Fruit fly (Drosophila melanogaster) whole organism, embryonic: ENCODE results near the gene CG10194.

Experiments used
- Adf1 ChIP-seq: fragments of 200-800 bp; sonication (Bioruptor generic); IDR thresholded peaks from 2 replicates; pipeline ENCODE4 v1.3.6; 2022; ENCODE audit warnings: missing biosample characterization, missing genetic modification characterization
- Aef1 ChIP-seq: fragments of 200-800 bp; sonication (Bioruptor generic); IDR thresholded peaks from 3 replicates; pipeline ENCODE4 v1.3.6; 2022; ENCODE audit warnings: missing biosample characterization, missing genetic modification characterization
- Atf3 ChIP-seq: fragments of 200-800 bp; sonication (Bioruptor generic); optimal IDR thresholded peaks from 3 replicates; lab custom pipeline; 2016; ENCODE audit warnings: missing biosample characterization, missing genetic modification characterization
- Bdp1 ChIP-seq: fragments of 200-800 bp; sonication (Bioruptor generic); optimal IDR thresholded peaks from 3 replicates; lab custom pipeline; 2016; ENCODE audit warnings: missing biosample characterization, missing genetic modification characterization
- CG10462 ChIP-seq: fragments of 200-800 bp; sonication (Bioruptor generic); optimal IDR thresholded peaks from 2 replicates; lab custom pipeline; 2016; ENCODE audit warnings: missing biosample characterization, missing genetic modification characterization
- CG11504 ChIP-seq: fragments of 200-800 bp; sonication (Bioruptor generic); optimal IDR thresholded peaks from 3 replicates; lab custom pipeline; 2019; ENCODE audit warnings: missing biosample characterization, mild to moderate bottlenecking, missing genetic modification characterization, moderate library complexity
- CG14441 ChIP-seq: fragments of 200-800 bp; sonication (Bioruptor generic); IDR thresholded peaks from 2 replicates; pipeline ENCODE4 v1.3.6; 2022; ENCODE audit warnings: missing biosample characterization, missing genetic modification characterization
- CG14710 ChIP-seq: fragments of 200-800 bp; sonication (Bioruptor generic); optimal IDR thresholded peaks from 3 replicates; lab custom pipeline; 2019; ENCODE audit warnings: missing biosample characterization, mild to moderate bottlenecking, missing genetic modification characterization, moderate library complexity
- CG16815 ChIP-seq: fragments of 200-800 bp; sonication (Bioruptor generic); optimal IDR thresholded peaks from 3 replicates; lab custom pipeline; 2017; ENCODE audit warnings: missing biosample characterization, mild to moderate bottlenecking, missing genetic modification characterization
- CG17186 ChIP-seq: fragments of 200-800 bp; sonication (Bioruptor generic); optimal IDR thresholded peaks from 3 replicates; lab custom pipeline; 2017; ENCODE audit warnings: missing biosample characterization, missing genetic modification reagents, missing genetic modification characterization
- CG17385 ChIP-seq: fragments of 200-800 bp; sonication (Bioruptor generic); optimal IDR thresholded peaks from 3 replicates; lab custom pipeline; 2018; ENCODE audit warnings: missing biosample characterization, mild to moderate bottlenecking, missing genetic modification characterization
- CG17612 ChIP-seq: fragments of 200-800 bp; sonication (Bioruptor generic); IDR thresholded peaks from 2 replicates; pipeline ENCODE4 v1.3.6; 2022; ENCODE audit warnings: missing biosample characterization, missing genetic modification characterization
- CG1792 ChIP-seq: fragments of 200-800 bp; sonication (Bioruptor generic); optimal IDR thresholded peaks from 2 replicates; lab custom pipeline; 2016; ENCODE audit warnings: missing biosample characterization, missing genetic modification characterization
- CG18619 ChIP-seq: fragments of 200-800 bp; sonication (Bioruptor generic); optimal IDR thresholded peaks from 3 replicates; lab custom pipeline; 2017; ENCODE audit warnings: missing biosample characterization, mild to moderate bottlenecking, missing genetic modification characterization
- CG18764 ChIP-seq: fragments of 200-800 bp; sonication (Bioruptor generic); optimal IDR thresholded peaks from 3 replicates; lab custom pipeline; 2016; ENCODE audit warnings: missing biosample characterization, missing genetic modification characterization
- CG31224 ChIP-seq: fragments of 200-800 bp; sonication (Bioruptor generic); IDR thresholded peaks from 2 replicates; pipeline ENCODE4 v1.3.6; 2022; ENCODE audit warnings: missing biosample characterization, missing genetic modification characterization
- CG31388 ChIP-seq: fragments of 200-800 bp; sonication (Bioruptor generic); optimal IDR thresholded peaks from 2 replicates; lab custom pipeline; 2016; ENCODE audit warnings: missing biosample characterization, missing genetic modification characterization
- CG32532 ChIP-seq: fragments of 200-800 bp; sonication (Bioruptor generic); IDR thresholded peaks from 2 replicates; pipeline ENCODE4 v1.3.6; 2022; ENCODE audit warnings: missing biosample characterization, missing genetic modification characterization
- CG33557 ChIP-seq: fragments of 200-800 bp; sonication (Bioruptor generic); optimal IDR thresholded peaks from 2 replicates; lab custom pipeline; 2019; ENCODE audit warnings: missing biosample characterization, mild to moderate bottlenecking, missing genetic modification characterization, moderate library complexity
- CG34224 ChIP-seq: fragments of 200-800 bp; sonication (Bioruptor generic); IDR thresholded peaks from 3 replicates; pipeline ENCODE4 v1.3.6; 2022; ENCODE audit warnings: missing biosample characterization, missing genetic modification characterization; ENCODE audit not compliant: partially characterized antibody
- CG4730 ChIP-seq: fragments of 200-800 bp; sonication (Bioruptor generic); IDR thresholded peaks from 2 replicates; pipeline ENCODE4 v1.3.6; 2022; ENCODE audit warnings: missing biosample characterization, missing genetic modification characterization
- CkIIα-i1 ChIP-seq: fragments of 200-800 bp; sonication (Bioruptor generic); IDR thresholded peaks from 2 replicates; pipeline ENCODE4 v1.3.6; 2022; ENCODE audit warnings: missing biosample characterization, missing genetic modification characterization
- Deaf1 ChIP-seq: fragments of 200-800 bp; optimal IDR thresholded peaks from 3 replicates; lab custom pipeline; 2019; ENCODE audit warnings: missing biosample characterization, mild to moderate bottlenecking, missing genetic modification characterization, moderate library complexity
- Doc2 ChIP-seq: fragments of 200-800 bp; sonication (Bioruptor generic); IDR thresholded peaks from 2 replicates; pipeline ENCODE4 v1.3.6; 2022; ENCODE audit warnings: missing biosample characterization, missing genetic modification characterization
- Elba2 ChIP-seq: fragments of 200-800 bp; sonication (Bioruptor generic); optimal IDR thresholded peaks from 3 replicates; lab custom pipeline; 2016; ENCODE audit warnings: missing biosample characterization, missing genetic modification characterization
- Fer2 ChIP-seq: fragments of 200-800 bp; sonication (Bioruptor generic); optimal IDR thresholded peaks from 2 replicates; lab custom pipeline; 2018; ENCODE audit warnings: missing biosample characterization, mild to moderate bottlenecking, missing genetic modification characterization, moderate library complexity
- Hmx ChIP-seq: fragments of 200-800 bp; sonication (Bioruptor generic); optimal IDR thresholded peaks from 2 replicates; lab custom pipeline; 2016; ENCODE audit warnings: missing biosample characterization, missing genetic modification characterization
- Med ChIP-seq: fragments of 200-800 bp; sonication (Bioruptor generic); peaks from one replicate; lab custom pipeline; 2016; ENCODE audit warnings: missing biosample characterization, missing genetic modification characterization, mild to moderate bottlenecking, inconsistent platforms, moderate library complexity
- Nf-YA ChIP-seq: fragments of 200-800 bp; sonication (Bioruptor generic); IDR thresholded peaks from 2 replicates; pipeline ENCODE4 v1.3.6; 2022; ENCODE audit warnings: missing biosample characterization, missing genetic modification characterization
- Pdp1 ChIP-seq, 2 experiments: fragments of 200-800 bp; sonication (Bioruptor generic); optimal IDR thresholded peaks; 3 replicates each; lab custom pipeline; 2016; ENCODE audit warnings: missing biosample characterization in 2 of 2, missing genetic modification characterization in 2 of 2, mild to moderate bottlenecking in 1 of 2, moderate library complexity in 1 of 2
- Rx ChIP-seq: fragments of 200-800 bp; sonication (Bioruptor generic); IDR thresholded peaks from 2 replicates; pipeline ENCODE4 v1.3.6; 2022; ENCODE audit warnings: missing biosample characterization, missing genetic modification characterization
- Six4 ChIP-seq: fragments of 200-800 bp; sonication (Bioruptor generic); optimal IDR thresholded peaks from 2 replicates; lab custom pipeline; 2016; ENCODE audit warnings: missing biosample characterization, missing genetic modification characterization
- aop ChIP-seq: fragments of 200-800 bp; sonication (Bioruptor generic); IDR thresholded peaks from 2 replicates; pipeline ENCODE4 v1.3.6; 2022; ENCODE audit warnings: missing biosample characterization, missing genetic modification characterization
- ash1 ChIP-seq: fragments of 200-800 bp; sonication (Bioruptor generic); optimal IDR thresholded peaks from 2 replicates; lab custom pipeline; 2018; ENCODE audit warnings: missing biosample characterization, mild to moderate bottlenecking, missing genetic modification characterization
- bab2 ChIP-seq: fragments of 200-800 bp; sonication (Bioruptor generic); optimal IDR thresholded peaks from 2 replicates; lab custom pipeline; 2016; ENCODE audit warnings: missing biosample characterization, missing genetic modification characterization
- br ChIP-seq: fragments of >200 bp; optimal IDR thresholded peaks from 2 replicates; lab custom pipeline; 2017
- crol ChIP-seq: fragments of 200-800 bp; sonication (Bioruptor generic); IDR thresholded peaks from 2 replicates; pipeline ENCODE4 v1.3.6; 2022; ENCODE audit warnings: missing biosample characterization, missing genetic modification characterization
- fu2 ChIP-seq: fragments of 200-800 bp; sonication (Bioruptor generic); optimal IDR thresholded peaks from 2 replicates; lab custom pipeline; 2016; ENCODE audit warnings: missing biosample characterization, missing genetic modification characterization
- gcm2 ChIP-seq: fragments of 200-800 bp; sonication (Bioruptor generic); optimal IDR thresholded peaks from 2 replicates; lab custom pipeline; 2016; ENCODE audit warnings: missing biosample characterization, missing genetic modification characterization
- ham ChIP-seq: fragments of 200-800 bp; sonication (Bioruptor generic); IDR thresholded peaks from 2 replicates; pipeline ENCODE4 v1.3.6; 2022; ENCODE audit warnings: missing biosample characterization, missing genetic modification characterization
- hbn ChIP-seq: fragments of 200-800 bp; sonication (Bioruptor generic); IDR thresholded peaks from 2 replicates; pipeline ENCODE4 v1.3.6; 2022; ENCODE audit warnings: missing biosample characterization, missing genetic modification characterization; ENCODE audit not compliant: partially characterized antibody
- jumu ChIP-seq: fragments of 200-800 bp; sonication (Bioruptor generic); optimal IDR thresholded peaks from 3 replicates; lab custom pipeline; 2016; ENCODE audit warnings: missing biosample characterization, missing genetic modification characterization
- lilli ChIP-seq: fragments of 200-800 bp; sonication (Bioruptor generic); optimal IDR thresholded peaks from 3 replicates; lab custom pipeline; 2016; ENCODE audit warnings: missing biosample characterization, missing genetic modification characterization
- schlank ChIP-seq: fragments of 200-800 bp; sonication (Bioruptor generic); optimal IDR thresholded peaks from 2 replicates; lab custom pipeline; 2018; ENCODE audit warnings: missing biosample characterization, mild to moderate bottlenecking, missing genetic modification characterization
- sisA ChIP-seq: fragments of 200-800 bp; sonication (Bioruptor generic); IDR thresholded peaks from 2 replicates; pipeline ENCODE4 v1.3.6; 2022; ENCODE audit warnings: missing biosample characterization, missing genetic modification characterization
- sna ChIP-seq: fragments of 200-800 bp; sonication (Bioruptor generic); IDR thresholded peaks from 2 replicates; pipeline ENCODE4 v1.3.6; 2022; ENCODE audit warnings: missing biosample characterization, missing genetic modification characterization; ENCODE audit not compliant: partially characterized antibody
- sqz ChIP-seq: fragments of 200-800 bp; sonication (Bioruptor generic); optimal IDR thresholded peaks from 3 replicates; lab custom pipeline; 2018; ENCODE audit warnings: missing biosample characterization, mild to moderate bottlenecking, missing genetic modification characterization
- trem ChIP-seq: fragments of 200-800 bp; optimal IDR thresholded peaks from 3 replicates; lab custom pipeline; 2019; ENCODE audit warnings: missing biosample characterization, mild to moderate bottlenecking, missing genetic modification characterization, moderate library complexity
- tup ChIP-seq: fragments of 200-800 bp; sonication (Bioruptor generic); optimal IDR thresholded peaks from 2 replicates; lab custom pipeline; 2016; ENCODE audit warnings: missing biosample characterization, mild to moderate bottlenecking, missing genetic modification characterization, moderate library complexity
- zf30C ChIP-seq: fragments of 200-800 bp; sonication (Bioruptor generic); optimal IDR thresholded peaks from 3 replicates; lab custom pipeline; 2018; ENCODE audit warnings: missing biosample characterization, mild to moderate bottlenecking, missing genetic modification characterization

Gene CG10194

dm6 chr2L:19439598-19440230 is 50.2 kb downstream of the CG10194 start (continued):
- TF ChIP-seq CG17612 (no peak), Six4 (GFP tag; lab: Kevin White, UChicago) (peak; percentile 64), Pdp1 (GFP tag; optimal IDR thresholded peaks at IDR 0.05; lab: Kevin White, UChicago) (peak; percentile 58 to 62), crol (GFP tag; lab: Robert Waterston, UW) (peak; percentile 10; the same call in 1 of the 2 replicates), CG4730 (GFP tag; lab: Robert Waterston, UW) (0 out of 2 replicates have a peak, but pooled peaks have one; percentile 19), schlank (peak; percentile 84), Atf3 (GFP tag; lab: Kevin White, UChicago) (peak; percentile 58), CG17186 (GFP tag; lab: Kevin White, UChicago) (no peak), trem (tag; lab: Kevin White, UChicago) (peak; percentile 65), sqz (GFP tag; lab: Kevin White, UChicago) (peak; percentile 18), CG31388 (peak; percentile 23), CG34224 (GFP tag; lab: Robert Waterston, UW) (no peak), ham (GFP tag; lab: Robert Waterston, UW) (no peak), CG18764 (GFP tag; lab: Kevin White, UChicago) (peak; percentile 22), fu2 (GFP tag; lab: Kevin White, UChicago) (peak; percentile 13), CG14710 (tag; lab: Kevin White, UChicago) (peak; percentile 14), Bdp1 (peak; percentile 62), sisA (GFP tag; lab: Robert Waterston, UW) (peak; percentile 73), Fer2 (tag; lab: Kevin White, UChicago) (no peak), Rx (GFP tag; lab: Robert Waterston, UW) (peak; percentile 54; the same call in 1 of the 2 replicates), CG16815 (GFP tag; lab: Kevin White, UChicago) (peak; percentile 46), Elba2 (GFP tag; lab: Kevin White, UChicago) (no peak), br (no peak), CG33557 (GFP tag; lab: Kevin White, UChicago) (peak; percentile 45), ash1 (GFP tag; lab: Kevin White, UChicago) (no peak), CkIIα-i1 (no peak), CG10462 (GFP tag; lab: Kevin White, UChicago) (peak; percentile 66), CG31224 (GFP tag; lab: Robert Waterston, UW) (peak; percentile 22; the same call in 1 of the 2 replicates), Nf-YA (GFP tag; lab: Robert Waterston, UW) (peak; percentile 91), sna (GFP tag; lab: Robert Waterston, UW) (no peak), aop (GFP tag; lab: Robert Waterston, UW) (no peak), Aef1 (peak; percentile 91), tup (GFP tag; lab: Kevin White, UChicago) (peak; percentile 37), Hmx (GFP tag; lab: Kevin White, UChicago) (no peak), gcm2 (GFP tag; lab: Kevin White, UChicago) (peak; percentile 57), bab2 (GFP tag; lab: Kevin White, UChicago) (peak; percentile 79), CG14441 (GFP tag; lab: Robert Waterston, UW) (peak; percentile 79), CG18619 (GFP tag; lab: Kevin White, UChicago) (peak; percentile 81), Adf1 (GFP tag; lab: Robert Waterston, UW) (peak; percentile 44; the same call in 1 of the 2 replicates), CG17385 (GFP tag; lab: Kevin White, UChicago) (peak; percentile 67), Doc2 (no peak), CG11504 (tag; lab: Kevin White, UChicago) (peak; percentile 94), CG1792 (GFP tag; lab: Kevin White, UChicago) (peak; percentile 31), Med (GFP tag; lab: Kevin White, UChicago) (peak; percentile 95), hbn (no peak), jumu (GFP tag; lab: Kevin White, UChicago) (peak; percentile 74), Deaf1 (tag; lab: Kevin White, UChicago) (peak; percentile 75), lilli (GFP tag; lab: Kevin White, UChicago) (peak; percentile 94), zf30C (GFP tag; lab: Kevin White, UChicago) (no peak), CG32532 (GFP tag; lab: Robert Waterston, UW) (peak; percentile 70)
